Fruit fly (Drosophila melanogaster) whole organism, prepupa: ENCODE data around the gene CG15747.

Experiments used
- Blimp-1 ChIP-seq: fragments of 200-800 bp; sonication (Bioruptor generic); optimal IDR thresholded peaks from 3 replicates; lab custom pipeline; 2017; ENCODE audit warnings: missing biosample characterization, missing genetic modification characterization, mild to moderate bottlenecking, moderate library complexity, missing genetic modification reagents
- CG10631 ChIP-seq: fragments of 200-800 bp; sonication (Bioruptor generic); optimal IDR thresholded peaks from 2 replicates; lab custom pipeline; 2016; ENCODE audit warnings: missing biosample characterization, missing genetic modification characterization
- CG11294 ChIP-seq: fragments of 200-800 bp; sonication (Bioruptor generic); IDR thresholded peaks from 2 replicates; pipeline ENCODE4 v1.3.6; 2022; ENCODE audit warnings: missing biosample characterization, missing genetic modification characterization
- CG11762 ChIP-seq: fragments of 200-800 bp; sonication (Bioruptor generic); optimal IDR thresholded peaks from 3 replicates; lab custom pipeline; 2016; ENCODE audit warnings: missing biosample characterization, missing genetic modification characterization; ENCODE audit not compliant: insufficient read depth
- CG11902 ChIP-seq: fragments of 200-800 bp; sonication (Bioruptor generic); optimal IDR thresholded peaks from 3 replicates; lab custom pipeline; 2016; ENCODE audit warnings: missing biosample characterization, missing genetic modification characterization
- CG15336 ChIP-seq: fragments of 200-800 bp; sonication (Bioruptor generic); IDR thresholded peaks from 2 replicates; pipeline ENCODE4 v1.3.6; 2022; ENCODE audit warnings: missing biosample characterization, missing genetic modification characterization
- CG16779 ChIP-seq: fragments of 200-800 bp; sonication (Bioruptor generic); optimal IDR thresholded peaks from 3 replicates; lab custom pipeline; 2017; ENCODE audit warnings: missing biosample characterization, mild to moderate bottlenecking, missing genetic modification characterization
- CG3032 ChIP-seq: fragments of 200-800 bp; optimal IDR thresholded peaks from 2 replicates; lab custom pipeline; 2019; ENCODE audit warnings: missing biosample characterization, mild to moderate bottlenecking, missing genetic modification characterization, moderate library complexity
- CG31627 ChIP-seq: fragments of 200-800 bp; sonication (Bioruptor generic); optimal IDR thresholded peaks from 3 replicates; lab custom pipeline; 2016; ENCODE audit warnings: missing biosample characterization, missing genetic modification characterization
- CG32006 ChIP-seq: fragments of 200-800 bp; sonication (Bioruptor generic); optimal IDR thresholded peaks from 3 replicates; lab custom pipeline; 2017; ENCODE audit warnings: missing biosample characterization, mild to moderate bottlenecking, missing genetic modification characterization
- CG34406 ChIP-seq: fragments of 200-800 bp; sonication (Bioruptor generic); optimal IDR thresholded peaks from 3 replicates; lab custom pipeline; 2016; ENCODE audit warnings: missing biosample characterization, missing genetic modification characterization
- CG3919 ChIP-seq: fragments of 200-800 bp; sonication (Bioruptor generic); optimal IDR thresholded peaks from 3 replicates; lab custom pipeline; 2016; ENCODE audit warnings: missing biosample characterization, missing genetic modification characterization
- CG4318 ChIP-seq: fragments of 200-800 bp; sonication (Bioruptor generic); optimal IDR thresholded peaks from 3 replicates; lab custom pipeline; 2017; ENCODE audit warnings: missing biosample characterization, mild to moderate bottlenecking, missing genetic modification characterization
- CG6163 ChIP-seq: fragments of 200-800 bp; sonication (Bioruptor generic); IDR thresholded peaks from 3 replicates; pipeline ENCODE4 v1.3.6; 2022; ENCODE audit warnings: missing biosample characterization, missing genetic modification characterization
- CG6276 ChIP-seq: fragments of 200-800 bp; sonication (Bioruptor generic); optimal IDR thresholded peaks from 2 replicates; lab custom pipeline; 2017; ENCODE audit warnings: missing biosample characterization, mild to moderate bottlenecking, missing genetic modification characterization
- CG6792 ChIP-seq: fragments of 200-800 bp; sonication (Bioruptor generic); optimal IDR thresholded peaks from 3 replicates; lab custom pipeline; 2016; ENCODE audit warnings: missing biosample characterization, missing genetic modification characterization
- CG6808 ChIP-seq: fragments of 200-800 bp; sonication (Bioruptor generic); optimal IDR thresholded peaks from 3 replicates; lab custom pipeline; 2017; ENCODE audit warnings: missing biosample characterization, missing genetic modification characterization, mild to moderate bottlenecking, moderate library complexity, missing genetic modification reagents
- CG6854 ChIP-seq: fragments of 200-800 bp; sonication (Bioruptor generic); optimal IDR thresholded peaks from 2 replicates; lab custom pipeline; 2017; ENCODE audit warnings: missing biosample characterization, mild to moderate bottlenecking, missing genetic modification characterization
- CG7368 ChIP-seq: fragments of 200-800 bp; sonication (Bioruptor generic); optimal IDR thresholded peaks from 3 replicates; lab custom pipeline; 2016; ENCODE audit warnings: missing biosample characterization, missing genetic modification characterization
- CG8119 ChIP-seq: fragments of 200-800 bp; sonication (Bioruptor generic); IDR thresholded peaks from 3 replicates; pipeline ENCODE4 v1.3.6; 2022; ENCODE audit warnings: missing biosample characterization, missing genetic modification characterization
- CG8319 ChIP-seq: fragments of 200-800 bp; sonication (Bioruptor generic); optimal IDR thresholded peaks from 3 replicates; lab custom pipeline; 2016; ENCODE audit warnings: missing biosample characterization, missing genetic modification characterization
- CG8632 ChIP-seq: fragments of 200-800 bp; sonication (Bioruptor generic); optimal IDR thresholded peaks from 3 replicates; lab custom pipeline; 2016; ENCODE audit warnings: missing biosample characterization, missing genetic modification characterization
- CG9139 ChIP-seq: fragments of 200-800 bp; sonication (Bioruptor generic); optimal IDR thresholded peaks from 3 replicates; lab custom pipeline; 2017; ENCODE audit warnings: missing biosample characterization, mild to moderate bottlenecking, missing genetic modification characterization
- Eip75B ChIP-seq: fragments of 200-800 bp; sonication (Bioruptor generic); optimal IDR thresholded peaks from 3 replicates; lab custom pipeline; 2016; ENCODE audit warnings: missing biosample characterization, missing genetic modification characterization
- Eip78C ChIP-seq: fragments of 200-800 bp; sonication (Bioruptor generic); peaks from one replicate; lab custom pipeline; 2016; ENCODE audit warnings: missing biosample characterization, missing genetic modification characterization
- Eip93F ChIP-seq: fragments of 200-800 bp; sonication (Bioruptor generic); optimal IDR thresholded peaks from 2 replicates; lab custom pipeline; 2016; ENCODE audit warnings: missing biosample characterization, mild to moderate bottlenecking, missing genetic modification characterization
- Gug ChIP-seq: fragments of 200-800 bp; sonication (Bioruptor generic); IDR thresholded peaks from 2 replicates; pipeline ENCODE4 v1.3.6; 2022; ENCODE audit warnings: missing biosample characterization, missing genetic modification characterization
- Hr38 ChIP-seq: sonication (Bioruptor generic); optimal IDR thresholded peaks from 2 replicates; lab custom pipeline; 2016; ENCODE audit warnings: missing biosample characterization, missing genetic modification characterization
- Hr39 ChIP-seq: fragments of 200-800 bp; sonication (Bioruptor generic); optimal IDR thresholded peaks from 2 replicates; lab custom pipeline; 2016; ENCODE audit warnings: missing biosample characterization, missing genetic modification characterization
- Lpt ChIP-seq: fragments of 200-800 bp; sonication (Bioruptor generic); optimal IDR thresholded peaks from 3 replicates; lab custom pipeline; 2016; ENCODE audit warnings: missing biosample characterization, missing genetic modification characterization
- Met ChIP-seq: fragments of 200-800 bp; sonication (Bioruptor generic); optimal IDR thresholded peaks from 3 replicates; lab custom pipeline; 2016; ENCODE audit warnings: missing biosample characterization, missing genetic modification characterization
- OdsH ChIP-seq: fragments of 200-800 bp; sonication (Bioruptor generic); optimal IDR thresholded peaks from 3 replicates; lab custom pipeline; 2016; ENCODE audit warnings: missing biosample characterization, missing genetic modification characterization
- Smox ChIP-seq: fragments of 200-800 bp; sonication (Bioruptor generic); optimal IDR thresholded peaks from 3 replicates; lab custom pipeline; 2016; ENCODE audit warnings: missing biosample characterization, missing genetic modification characterization
- Sox14 ChIP-seq: fragments of 200-800 bp; sonication (Bioruptor generic); optimal IDR thresholded peaks from 3 replicates; lab custom pipeline; 2016; ENCODE audit warnings: missing biosample characterization, missing genetic modification characterization
- achi ChIP-seq: fragments of 200-800 bp; sonication (Bioruptor generic); optimal IDR thresholded peaks from 3 replicates; lab custom pipeline; 2016; ENCODE audit warnings: missing biosample characterization, missing genetic modification characterization
- acj6 ChIP-seq: fragments of 200-800 bp; sonication (Bioruptor generic); optimal IDR thresholded peaks from 3 replicates; lab custom pipeline; 2016; ENCODE audit warnings: missing biosample characterization, missing genetic modification characterization
- dac ChIP-seq: fragments of 200-800 bp; sonication (Bioruptor generic); optimal IDR thresholded peaks from 2 replicates; lab custom pipeline; 2017; ENCODE audit warnings: missing biosample characterization, mild to moderate bottlenecking, missing genetic modification characterization
- eg ChIP-seq: fragments of 200-800 bp; sonication (Bioruptor generic); IDR thresholded peaks from 3 replicates; pipeline ENCODE4 v1.3.6; 2022; ENCODE audit warnings: missing biosample characterization, missing genetic modification characterization
- fd59A ChIP-seq: fragments of 200-800 bp; sonication (Bioruptor generic); optimal IDR thresholded peaks from 2 replicates; lab custom pipeline; 2017; ENCODE audit warnings: missing biosample characterization, mild to moderate bottlenecking, missing genetic modification characterization, missing genetic modification reagents
- fkh ChIP-seq: fragments of 200-800 bp; sonication (Bioruptor generic); optimal IDR thresholded peaks from 3 replicates; lab custom pipeline; 2017; ENCODE audit warnings: missing biosample characterization, mild to moderate bottlenecking, missing genetic modification characterization, moderate library complexity
- lz ChIP-seq: fragments of 200-800 bp; sonication (Bioruptor generic); optimal IDR thresholded peaks from 3 replicates; lab custom pipeline; 2016; ENCODE audit warnings: missing biosample characterization, missing genetic modification characterization
- net ChIP-seq: fragments of 200-800 bp; sonication (Bioruptor generic); optimal IDR thresholded peaks from 3 replicates; lab custom pipeline; 2016; ENCODE audit warnings: missing biosample characterization, missing genetic modification characterization
- salr ChIP-seq, 2 experiments: fragments of 200-800 bp; sonication (Bioruptor generic); optimal IDR thresholded peaks; 3 replicates each; lab custom pipeline; 2016 to 2018; ENCODE audit warnings: missing biosample characterization in 2 of 2, missing genetic modification characterization in 2 of 2, mild to moderate bottlenecking in 1 of 2
- svp ChIP-seq: fragments of 200-800 bp; sonication (Bioruptor generic); peaks from one replicate; lab custom pipeline; 2016; ENCODE audit warnings: missing biosample characterization, missing genetic modification characterization
- topi ChIP-seq: fragments of 200-800 bp; sonication (Bioruptor generic); optimal IDR thresholded peaks from 3 replicates; lab custom pipeline; 2016; ENCODE audit warnings: missing biosample characterization, missing genetic modification characterization
- vri ChIP-seq: fragments of 200-800 bp; sonication (Bioruptor generic); optimal IDR thresholded peaks from 3 replicates; lab custom pipeline; 2016; ENCODE audit warnings: missing biosample characterization, mild to moderate bottlenecking, missing genetic modification characterization

Gene CG15747

dm6 chrX:13312200-13312599, 25.9 kb upstream of the CG15747 start (continued):
- TF ChIP-seq CG8319 (GFP tag; lab: Kevin White, UChicago) = peak; percentile 20
- TF ChIP-seq fkh (GFP tag; lab: Kevin White, UChicago) = no peak
- TF ChIP-seq CG3919 (GFP tag; lab: Kevin White, UChicago) = peak; percentile 61
- TF ChIP-seq CG16779 (tag; lab: Kevin White, UChicago) = peak; percentile 16
- no peak for TF ChIP-seq dac
- TF ChIP-seq CG8632 (GFP tag; lab: Kevin White, UChicago) = peak; percentile 33
- peak; percentile 74 for TF ChIP-seq CG8119 (GFP tag; lab: Robert Waterston, UW)
- TF ChIP-seq acj6 = peak; percentile 54
- TF ChIP-seq eg (GFP tag; lab: Robert Waterston, UW) = peak; percentile 54
- TF ChIP-seq CG6276 (GFP tag; lab: Kevin White, UChicago) = peak; percentile 46
- peak; percentile 76 for TF ChIP-seq Met (GFP tag; lab: Kevin White, UChicago)
- TF ChIP-seq fd59A (GFP tag; lab: Kevin White, UChicago) = peak; percentile 65
- TF ChIP-seq salr (GFP tag; optimal IDR thresholded peaks at IDR 0.05; lab: Kevin White, UChicago) = peak in 1 of 2 experiments; percentile 51
- TF ChIP-seq OdsH (GFP tag; lab: Kevin White, UChicago) = peak; percentile 55
- peak; percentile 52 for TF ChIP-seq Lpt (GFP tag; lab: Kevin White, UChicago)
- TF ChIP-seq svp (GFP tag; lab: Kevin White, UChicago) = peak; percentile 85
- TF ChIP-seq Eip78C = peak; percentile 85
- peak; percentile 70 for TF ChIP-seq CG32006 (GFP tag; lab: Kevin White, UChicago)
- peak; percentile 77 for TF ChIP-seq topi
- peak; percentile 71 for TF ChIP-seq CG6163 (GFP tag; lab: Robert Waterston, UW)
- TF ChIP-seq Eip93F (GFP tag; lab: Kevin White, UChicago) = no peak
- peak; percentile 51 for TF ChIP-seq achi (GFP tag; lab: Kevin White, UChicago)

dm6 chrX:13313133-13313532, 25.0 kb upstream of the CG15747 start:
- TF ChIP-seq fd59A (GFP tag; lab: Kevin White, UChicago) = no peak

dm6 chrX:13314323-13314722, 23.8 kb upstream of the CG15747 start:
- TF ChIP-seq Lpt (GFP tag; lab: Kevin White, UChicago) (no peak), topi (peak; percentile 26), CG9139 (GFP tag; lab: Kevin White, UChicago) (no peak), CG32006 (GFP tag; lab: Kevin White, UChicago) (peak; percentile 59), CG8319 (GFP tag; lab: Kevin White, UChicago) (no peak), Gug (no peak), Met (GFP tag; lab: Kevin White, UChicago) (peak; percentile 9), CG11762 (GFP tag; lab: Kevin White, UChicago) (no peak), CG10631 (peak; percentile 51), CG11902 (GFP tag; lab: Kevin White, UChicago) (no peak), OdsH (GFP tag; lab: Kevin White, UChicago) (peak; percentile 39), CG6854 (GFP tag; lab: Kevin White, UChicago) (no peak), acj6 (peak; percentile 42), CG31627 (peak; percentile 7), CG6792 (GFP tag; lab: Kevin White, UChicago) (peak; percentile 39), fd59A (GFP tag; lab: Kevin White, UChicago) (peak; percentile 18), Sox14 (GFP tag; lab: Kevin White, UChicago) (peak; percentile 30), CG34406 (GFP tag; lab: Kevin White, UChicago) (peak; percentile 28), Eip93F (GFP tag; lab: Kevin White, UChicago) (no peak), CG15336 (peak; percentile 7; the same call in 1 of the 2 replicates), dac (no peak), CG4318 (GFP tag; lab: Kevin White, UChicago) (peak; percentile 10), CG8119 (GFP tag; lab: Robert Waterston, UW) (no peak), CG6276 (GFP tag; lab: Kevin White, UChicago) (peak; percentile 33), CG3032 (tag; lab: Kevin White, UChicago) (peak; percentile 54), Hr39 (peak; percentile 11), eg (GFP tag; lab: Robert Waterston, UW) (no peak), CG11294 (GFP tag; lab: Robert Waterston, UW) (no peak), Eip75B (GFP tag; lab: Kevin White, UChicago) (peak; percentile 16), vri (no peak), net (GFP tag; lab: Kevin White, UChicago) (no peak), lz (GFP tag; lab: Kevin White, UChicago) (peak; percentile 11), Smox (GFP tag; lab: Kevin White, UChicago) (peak; percentile 15), Blimp-1 (no peak), CG6808 (GFP tag; lab: Kevin White, UChicago) (peak; percentile 33), Hr38 (GFP tag; lab: Kevin White, UChicago) (no peak), CG3919 (GFP tag; lab: Kevin White, UChicago) (no peak), CG7368 (GFP tag; lab: Kevin White, UChicago) (no peak)
